Fruit fly (Drosophila melanogaster): Measurements from ENCODE around the gene Vps36.
A peak's percentile ranks its signal among the peaks of the same experiment; 100 is the strongest.

Vps36 gene

dm6 chr3L:13479609-13480240 lies 33.2 kb downstream of the Vps36 start (continued):
- TF ChIP-seq wek (GFP tag; optimal IDR thresholded peaks at IDR 0.05) (no peak), Spps (tag; optimal IDR thresholded peaks at IDR 0.05) (no peak), ATbp (GFP tag; optimal IDR thresholded peaks at IDR 0.05) (no peak), mam (GFP tag; optimal IDR thresholded peaks at IDR 0.05) (peak; percentile 51), Hr3 (GFP tag; optimal IDR thresholded peaks at IDR 0.05) (no peak), CG34376 (GFP tag; optimal IDR thresholded peaks at IDR 0.05) (peak; percentile 2), CG2678 (tag; optimal IDR thresholded peaks at IDR 0.05) (peak; percentile 76), CG18599 (GFP tag; optimal IDR thresholded peaks at IDR 0.05) (peak; percentile 63), Camta (GFP tag; optimal IDR thresholded peaks at IDR 0.05) (peak; percentile 15), Atf6 (GFP tag; IDR thresholded peaks at IDR 0.05) (peak; percentile 33; the same call in 1 of the 2 replicates), Hand (GFP tag; optimal IDR thresholded peaks at IDR 0.05) (peak; percentile 60), CG10654 (GFP tag; optimal IDR thresholded peaks at IDR 0.05) (peak; percentile 46), grn (GFP tag; optimal IDR thresholded peaks at IDR 0.05) (no peak), az2 (GFP tag; optimal IDR thresholded peaks at IDR 0.05) (peak; percentile 30), CG16815 (GFP tag; optimal IDR thresholded peaks at IDR 0.05) (peak; percentile 18), wdn (GFP tag; IDR thresholded peaks at IDR 0.05) (0 out of 2 replicates have a peak, but pooled peaks have one; percentile 21), lab (GFP tag; optimal IDR thresholded peaks at IDR 0.05) (peak; percentile 78), CG30431 (GFP tag; optimal IDR thresholded peaks at IDR 0.05) (no peak), aop (GFP tag; IDR thresholded peaks at IDR 0.05) (no peak), CkIIα-i1 (GFP tag; IDR thresholded peaks at IDR 0.05) (no peak), CG17829 (tag; optimal IDR thresholded peaks at IDR 0.05) (no peak), Xbp1 (GFP tag; optimal IDR thresholded peaks at IDR 0.05) (peak; percentile 51), CG6791 (GFP tag; IDR thresholded peaks at IDR 0.05; ENCODE audit: partially characterized antibody) (no peak), so (GFP tag; IDR thresholded peaks at IDR 0.05) (0 out of 3 replicates have a peak, but pooled peaks have one; percentile 56), dpn (GFP tag; optimal IDR thresholded peaks at IDR 0.05) (peak; percentile 35 to 53), Dll (GFP tag; IDR thresholded peaks at IDR 0.05; ENCODE audit: partially characterized antibody) (no peak), CG4730 (GFP tag; IDR thresholded peaks at IDR 0.05) (no peak), CG1647 (GFP tag; optimal IDR thresholded peaks at IDR 0.05) (no peak), Nf-YC (tag; optimal IDR thresholded peaks at IDR 0.05) (peak; percentile 57), Sox100B (GFP tag; optimal IDR thresholded peaks at IDR 0.05) (peak; percentile 63), gem (tag; optimal IDR thresholded peaks at IDR 0.05) (peak; percentile 69), E2f2 (GFP tag; IDR thresholded peaks at IDR 0.05) (peak; percentile 20; the same call in 1 of the 2 replicates), NfI (GFP tag; optimal IDR thresholded peaks at IDR 0.05) (peak; percentile 53), maf-S (GFP tag; optimal IDR thresholded peaks at IDR 0.05) (no peak), emc (GFP tag; optimal IDR thresholded peaks at IDR 0.05) (no peak), CoRest (tag; optimal IDR thresholded peaks at IDR 0.05) (peak; percentile 67), Atf3 (GFP tag; optimal IDR thresholded peaks at IDR 0.05) (no peak), dmrt99B (tag; optimal IDR thresholded peaks at IDR 0.05) (peak; percentile 72), CG2120 (GFP tag; optimal IDR thresholded peaks at IDR 0.05) (peak; percentile 78), pho (GFP tag; optimal IDR thresholded peaks at IDR 0.05) (peak; percentile 42), Asciz (GFP tag; optimal IDR thresholded peaks at IDR 0.05) (peak; percentile 40), Med (GFP tag) (peak; percentile 88), CG4707 (GFP tag; optimal IDR thresholded peaks at IDR 0.05) (no peak), zfh2 (GFP tag; optimal IDR thresholded peaks at IDR 0.05) (peak; percentile 35), CG6765 (GFP tag; optimal IDR thresholded peaks at IDR 0.05) (peak; percentile 55), bab2 (GFP tag; optimal IDR thresholded peaks at IDR 0.05) (peak; percentile 44), toy (GFP tag; IDR thresholded peaks at IDR 0.05) (no peak), Nf-YB (GFP tag; optimal IDR thresholded peaks at IDR 0.05) (peak; percentile 21), seq (GFP tag; IDR thresholded peaks at IDR 0.05) (peak; percentile 13; the same call in 1 of the 2 replicates), stwl (tag; optimal IDR thresholded peaks at IDR 0.05) (no peak)

Data from whole organism, embryonic.